Fruit fly (Drosophila melanogaster): ENCODE results near the gene hth.

hth gene

DNA sequence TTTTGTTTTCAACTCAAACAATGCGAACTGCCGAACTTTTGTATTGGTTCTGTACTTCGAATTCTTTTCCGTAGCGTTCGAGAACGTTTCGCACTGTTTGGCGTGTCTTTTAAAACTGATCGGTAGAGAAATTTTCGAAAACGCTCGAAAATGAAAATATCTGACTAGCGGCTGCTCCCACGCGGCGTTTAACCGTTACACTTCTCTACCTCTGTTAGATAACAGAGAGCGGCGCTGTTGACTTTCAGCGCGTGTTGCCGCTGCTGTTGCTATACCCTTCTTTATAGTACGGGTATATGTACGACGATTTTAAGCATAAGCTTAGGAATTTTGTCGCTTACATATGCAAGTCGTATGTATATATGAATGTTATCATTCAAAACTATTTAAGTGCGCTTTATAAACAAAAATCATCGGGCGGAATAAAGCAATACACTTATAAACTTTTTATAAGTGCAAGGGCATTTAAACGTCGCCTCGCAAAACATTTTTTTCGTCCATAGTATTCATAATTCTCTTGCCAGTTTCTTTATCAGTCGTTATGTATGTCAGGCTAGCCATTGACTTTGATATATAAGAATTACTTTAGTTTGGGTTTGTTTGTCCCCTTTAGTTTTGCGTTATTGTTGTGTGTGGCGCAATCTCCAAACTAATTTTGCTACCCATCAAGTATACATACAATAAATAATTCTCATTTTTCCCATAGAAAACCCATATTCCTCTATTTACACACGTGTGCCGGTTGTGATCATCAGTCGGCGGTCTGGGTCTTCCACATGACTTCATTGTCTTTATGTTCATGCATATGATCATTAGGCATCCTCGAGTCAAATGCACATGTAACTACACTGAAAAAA lies 41.7 kb upstream of the hth start, which contains the start of gene Phyhd1 (continued):
- TF ChIP-seq NC2β (GFP tag; optimal IDR thresholded peaks at IDR 0.05) (peak; percentile 94), sens-2 (GFP tag; IDR thresholded peaks at IDR 0.05) (peak; percentile 87), Hey (tag; optimal IDR thresholded peaks at IDR 0.05) (peak; percentile 49), MTF-1 (GFP tag; optimal IDR thresholded peaks at IDR 0.05; ENCODE audit: borderline replicate concordance) (peak; percentile 81), CG16813 (GFP tag; IDR thresholded peaks at IDR 0.05; ENCODE audit: partially characterized antibody) (no peak), CG12071 (GFP tag; optimal IDR thresholded peaks at IDR 0.05) (peak; percentile 97), CG30020 (tag; optimal IDR thresholded peaks at IDR 0.05) (peak; percentile 30), CG4617 (GFP tag; optimal IDR thresholded peaks at IDR 0.05; ENCODE audit: borderline replicate concordance) (peak; percentile 71), CkIIα-i1 (GFP tag; IDR thresholded peaks at IDR 0.05) (0 out of 2 replicates have a peak, but pooled peaks have one; percentile 50), trem (tag; optimal IDR thresholded peaks at IDR 0.05) (peak; percentile 89), CG2889 (GFP tag; IDR thresholded peaks at IDR 0.05) (peak; percentile 89), CG15011 (GFP tag; optimal IDR thresholded peaks at IDR 0.05) (peak; percentile 89), GATAe (GFP tag; conservative IDR thresholded peaks at IDR 0.05) (peak; percentile 87), insv (GFP tag; optimal IDR thresholded peaks at IDR 0.05) (peak; percentile 14 to 34), CG18011 (GFP tag; optimal IDR thresholded peaks at IDR 0.05) (peak; percentile 82), CG9215 (GFP tag; IDR thresholded peaks at IDR 0.05) (peak; percentile 84), Usf (GFP tag; optimal IDR thresholded peaks at IDR 0.05) (peak; percentile 89), CG6791 (GFP tag; IDR thresholded peaks at IDR 0.05; ENCODE audit: partially characterized antibody) (no peak), Max (GFP tag; optimal IDR thresholded peaks at IDR 0.05) (peak; percentile 97), CG10321 (GFP tag; IDR thresholded peaks at IDR 0.05) (peak; percentile 77), caup (GFP tag; optimal IDR thresholded peaks at IDR 0.05; ENCODE audit: severe bottlenecking) (peak; percentile 89), unc-4 (GFP tag; IDR thresholded peaks at IDR 0.05; ENCODE audit: partially characterized antibody) (no peak), disco-r (GFP tag; optimal IDR thresholded peaks at IDR 0.05) (peak; percentile 93), Antp (GFP tag; optimal IDR thresholded peaks at IDR 0.05) (peak; percentile 96), run (tag; optimal IDR thresholded peaks at IDR 0.05) (peak; percentile 95), grn (GFP tag; optimal IDR thresholded peaks at IDR 0.05) (peak; percentile 79), MBD-R2 (GFP tag; IDR thresholded peaks at IDR 0.05) (peak; percentile 88), B-H1 (GFP tag; IDR thresholded peaks at IDR 0.05) (peak; percentile 88), CG3726 (GFP tag; IDR thresholded peaks at IDR 0.05) (peak; percentile 89), bowl (GFP tag; IDR thresholded peaks at IDR 0.05) (peak; percentile 82), CG11695 (GFP tag; IDR thresholded peaks at IDR 0.05) (peak; percentile 95), stwl (tag; optimal IDR thresholded peaks at IDR 0.05) (peak; percentile 58), en (GFP tag; optimal IDR thresholded peaks at IDR 0.05) (peak; percentile 79), CG6272 (GFP tag; IDR thresholded peaks at IDR 0.05) (peak; percentile 89), Oli (tag; optimal IDR thresholded peaks at IDR 0.05) (peak; percentile 96), aop (GFP tag; IDR thresholded peaks at IDR 0.05) (no peak), jumu (GFP tag; optimal IDR thresholded peaks at IDR 0.05) (peak; percentile 94), Hr51 (GFP tag; optimal IDR thresholded peaks at IDR 0.05) (peak; percentile 90 to 96), CG6813 (GFP tag; optimal IDR thresholded peaks at IDR 0.05) (peak; percentile 89), klu (GFP tag; IDR thresholded peaks at IDR 0.05) (peak; percentile 89), CG2202 (tag; optimal IDR thresholded peaks at IDR 0.05) (peak; percentile 89), Aef1 (GFP tag; IDR thresholded peaks at IDR 0.05) (peak; percentile 95), TFAM (GFP tag; optimal IDR thresholded peaks at IDR 0.05) (peak; percentile 87), NFAT (GFP tag; IDR thresholded peaks at IDR 0.05) (peak; percentile 85), Blimp-1 (GFP tag; optimal IDR thresholded peaks at IDR 0.05) (peak; percentile 93), CG14014 (GFP tag; IDR thresholded peaks at IDR 0.05) (peak; percentile 92), Taf1 (GFP tag; IDR thresholded peaks at IDR 0.05) (peak; percentile 73), Sry-β (GFP tag; optimal IDR thresholded peaks at IDR 0.05) (peak; percentile 55)

Data from whole organism, embryonic.